Worm (Caenorhabditis elegans): ENCODE measurements around the gene F35D11.3.

- TF ChIP-seq ztf-23 (GFP tag; IDR thresholded peaks at IDR 0.05) (no peak), med-1 (GFP tag; optimal IDR thresholded peaks at IDR 0.05; ENCODE audit: insufficient read depth) (no peak), ztf-29 (GFP tag; IDR thresholded peaks at IDR 0.05) (no peak), ref-1 (GFP tag; conservative IDR thresholded peaks at IDR 0.05) (no peak), flt-1 (GFP tag; IDR thresholded peaks at IDR 0.05) (no peak), T22C8.4 (GFP tag; IDR thresholded peaks at IDR 0.05) (no peak), cog-1 (tag; optimal IDR thresholded peaks at IDR 0.05) (no peak)
Measured at ce11 chrII:4565205-4565604, 43.0 kb upstream of the F35D11.3 start.
